Worm (Caenorhabditis elegans): ENCODE measurements around the gene rrp-1.
"Not testable (repeated sequence)": the region's sequence is repeated elsewhere in the genome, so short reads cannot be mapped to it uniquely, and the experiment has no call there.

Gene rrp-1

DNA sequence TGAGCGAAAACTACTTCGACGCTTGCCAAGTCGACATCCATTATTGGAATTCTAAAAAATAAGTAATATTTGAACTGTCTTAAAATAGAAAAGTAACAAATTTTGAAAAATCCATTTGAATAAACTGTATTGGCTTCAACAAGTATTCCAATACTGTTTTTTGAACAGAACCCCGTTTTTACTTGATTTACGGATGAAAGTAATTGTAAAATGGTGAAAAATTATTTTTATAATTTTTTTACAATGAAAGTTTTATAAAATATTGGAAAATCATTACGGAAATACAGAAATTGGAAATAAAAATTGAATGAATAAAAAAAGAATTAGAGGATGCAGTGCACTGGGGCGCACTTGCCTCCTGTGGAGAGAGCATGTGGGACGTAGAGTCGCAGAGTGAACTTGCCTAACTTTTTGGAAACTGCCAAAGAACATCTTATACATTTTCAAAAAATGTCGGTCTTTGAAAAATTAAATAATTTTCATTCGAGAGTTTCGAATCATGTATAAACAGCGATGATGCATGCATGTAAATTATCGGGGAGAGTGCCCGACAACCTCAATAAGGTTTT lies at the start of gene rrp-1:
Gene rrp-1, minus strand, starts transcription at position 51 of the 569 bp plus-strand sequence.
- TF ChIP-seq unc-62 (GFP tag; optimal IDR thresholded peaks at IDR 0.05) = no peak

- not testable (repeated sequence) for TF ChIP-seq unc-62 (GFP tag; optimal IDR thresholded peaks at IDR 0.05)
These were observed 46.7 kb upstream of the rrp-1 start, which contains the start of the genes F44D12.16 and msd-2 for ce11 chrIV:10028779-10029178. TSS of gene F44D12.16 (plus strand) at chrIV:10029079. TSS of gene msd-2 (plus strand) at chrIV:10029083.

DNA sequence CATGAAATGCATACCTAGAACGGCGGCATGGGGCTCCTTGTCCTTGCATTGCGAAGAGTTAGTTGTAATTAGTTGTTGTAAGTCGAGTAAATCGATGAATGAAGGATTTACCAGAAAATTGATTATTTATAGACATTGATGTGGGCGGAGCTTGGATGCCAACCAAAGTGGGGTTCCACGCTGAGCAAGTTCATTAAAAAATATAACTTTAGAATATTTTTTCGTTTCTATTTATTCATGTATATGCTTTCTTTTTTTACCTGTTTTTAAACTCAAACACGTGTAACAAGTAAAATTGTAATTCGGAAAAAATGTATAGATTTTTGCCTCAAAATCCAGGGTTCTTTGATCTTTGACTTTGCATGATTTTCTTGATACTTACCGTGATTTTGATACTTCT lies 45.5 kb upstream of the rrp-1 start, which contains the start of gene gipc-2:
Gene gipc-2, minus strand, starts transcription at position 101 of the 400 bp plus-strand sequence.
- no peak for TF ChIP-seq unc-62 (GFP tag; optimal IDR thresholded peaks at IDR 0.05)

DNA sequence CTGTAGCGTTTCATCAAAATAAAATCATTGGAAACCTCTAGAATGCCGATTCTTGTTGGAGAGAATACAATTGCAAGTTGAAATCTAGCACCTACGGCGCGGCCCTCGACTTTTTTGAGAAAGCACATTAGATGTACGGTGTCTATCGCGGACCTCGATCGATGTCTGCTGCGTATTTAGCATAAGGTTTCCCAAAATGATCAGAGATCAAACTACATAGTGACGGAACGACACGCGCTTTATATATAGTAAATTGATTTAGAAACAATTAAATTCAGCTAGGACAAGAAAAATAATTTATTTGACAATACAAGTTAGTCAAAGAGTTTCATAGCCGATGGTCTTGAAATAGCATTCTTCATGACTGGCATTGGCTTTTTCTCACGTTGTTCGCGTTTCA lies 44.1 kb upstream of the rrp-1 start:
- no peak for TF ChIP-seq unc-62 (GFP tag; optimal IDR thresholded peaks at IDR 0.05)

DNA sequence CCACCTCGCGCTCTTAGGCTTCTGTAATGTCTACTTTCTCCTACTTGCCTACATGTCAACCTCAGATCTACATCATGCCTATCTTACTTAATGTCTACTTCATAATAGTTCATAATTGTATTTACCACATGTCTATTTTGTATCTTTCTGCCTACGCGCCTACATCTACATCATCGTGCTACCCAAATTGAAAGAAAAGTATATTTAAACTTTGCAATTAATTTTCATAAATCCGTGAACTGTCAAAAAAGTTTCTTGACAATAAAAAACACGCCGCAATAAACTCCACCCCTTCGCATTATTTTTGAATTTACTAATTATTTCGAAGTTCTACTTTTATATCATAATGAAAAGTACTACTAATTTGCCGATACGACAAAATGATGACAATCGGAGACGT lies 40.9 kb upstream of the rrp-1 start, which contains the start of gene F44D12.8:
Gene F44D12.8, plus strand, starts transcription at position 301 of the 400 bp plus-strand sequence.
- no peak for TF ChIP-seq unc-62 (GFP tag; optimal IDR thresholded peaks at IDR 0.05)

DNA sequence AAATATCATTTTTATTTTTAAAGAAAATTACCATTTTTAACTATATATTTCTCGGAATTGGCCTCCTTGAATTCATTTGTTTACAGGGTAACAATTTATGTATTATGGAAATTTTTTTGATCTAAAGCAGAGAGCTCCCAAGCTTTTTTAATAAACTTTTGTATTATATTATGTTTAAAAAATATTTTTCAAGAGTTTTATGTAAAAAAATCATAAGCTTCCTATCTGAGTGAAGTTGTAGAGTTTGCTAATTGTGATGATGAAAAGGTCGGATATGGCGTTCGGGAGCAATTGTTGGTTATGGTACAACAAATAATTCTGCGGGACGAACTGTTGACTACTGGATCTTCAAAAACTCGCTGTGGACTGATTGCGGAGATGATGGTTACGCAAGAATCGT lies 39.2 kb upstream of the rrp-1 start, which contains the start of gene F44D12.19:
Gene F44D12.19, plus strand, starts transcription at position 301 of the 400 bp plus-strand sequence.
- TF ChIP-seq unc-62 (GFP tag; optimal IDR thresholded peaks at IDR 0.05) = no peak

ce11 chrIV:10017633-10018032 lies 35.6 kb upstream of the rrp-1 start, which contains the start of gene F44D12.2:
TSS of gene F44D12.2 (minus strand) at chrIV:10017733.
- no peak for TF ChIP-seq unc-62 (GFP tag; optimal IDR thresholded peaks at IDR 0.05)

- no peak for TF ChIP-seq unc-62 (GFP tag; optimal IDR thresholded peaks at IDR 0.05)
These were observed 34.9 kb upstream of the rrp-1 start, which contains the start of gene ent-7 for ce11 chrIV:10016977-10017376. TSS of gene ent-7 (plus strand) at chrIV:10017277.

ce11 chrIV:10009536-10009935 lies 27.5 kb upstream of the rrp-1 start, which contains the start of gene magu-4:
TSS of gene magu-4 (plus strand) at chrIV:10009753.
- TF ChIP-seq unc-62 (GFP tag; optimal IDR thresholded peaks at IDR 0.05) = no peak

- no peak for TF ChIP-seq unc-62 (GFP tag; optimal IDR thresholded peaks at IDR 0.05)
These were observed 25.7 kb upstream of the rrp-1 start for ce11 chrIV:10007758-10008157.

- no peak for TF ChIP-seq unc-62 (GFP tag; optimal IDR thresholded peaks at IDR 0.05)
These were observed 24.7 kb upstream of the rrp-1 start, which contains the start of gene C47E12.13 for ce11 chrIV:10006792-10007191. TSS of gene C47E12.13 (minus strand) at chrIV:10006892.

- TF ChIP-seq unc-62 (GFP tag; optimal IDR thresholded peaks at IDR 0.05) = no peak
These were observed 21.3 kb upstream of the rrp-1 start, which contains the start of the genes C47E12.2 and sars-1 for ce11 chrIV:10003372-10003771. TSS of gene C47E12.2 (minus strand) at chrIV:10003502. TSS of gene sars-1 (plus strand) at chrIV:10003726.

DNA sequence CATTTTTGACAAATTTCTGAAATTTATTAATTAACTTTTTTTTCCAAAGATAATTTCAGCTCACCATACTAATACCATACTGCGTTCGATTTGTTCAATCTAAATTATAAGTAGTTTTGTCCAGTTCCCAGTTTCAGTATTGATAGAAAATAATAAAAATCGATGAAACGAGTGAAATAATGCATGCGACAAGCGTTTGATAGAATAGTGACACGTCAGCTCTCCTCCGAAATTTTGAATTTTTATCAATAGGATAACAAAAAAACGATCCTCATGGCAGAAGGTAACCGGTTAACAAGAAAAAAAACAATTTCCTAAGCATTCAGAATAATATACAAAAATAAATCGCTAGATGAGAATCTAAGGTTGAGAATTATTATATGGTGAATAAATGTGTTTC lies 19.7 kb upstream of the rrp-1 start, which contains the start of gene C47E12.3:
Gene C47E12.3, minus strand, starts transcription at position 101 of the 400 bp plus-strand sequence.
- no peak for TF ChIP-seq unc-62 (GFP tag; optimal IDR thresholded peaks at IDR 0.05)

ce11 chrIV:9998487-9999218 lies 16.6 kb upstream of the rrp-1 start, which contains the start of gene pyp-1:
TSS of gene pyp-1 (minus strand) at chrIV:9998925.
- TF ChIP-seq unc-62 (GFP tag; optimal IDR thresholded peaks at IDR 0.05) = no peak

- no peak for TF ChIP-seq unc-62 (GFP tag; optimal IDR thresholded peaks at IDR 0.05)
These were observed 12.9 kb upstream of the rrp-1 start, which contains the start of gene uba-1 for ce11 chrIV:9994895-9995394. TSS of gene uba-1 (minus strand) at chrIV:9994945.

All from whole organism, dauer.